Worm (Caenorhabditis elegans) whole organism, L4/young adult: Measurements from ENCODE around the gene R07C12.3.

ENCODE experiments used
- dao-5 ChIP-seq: sonication (generic microtip); optimal IDR thresholded peaks from 2 replicates; lab custom pipeline; 2016; ENCODE audit warnings: missing genotype, missing genetic modification characterization, moderate library complexity, missing compliant biosample characterization
- him-1 ChIP-seq: sonication (generic microtip); optimal IDR thresholded peaks from 2 replicates; lab custom pipeline; 2016; ENCODE audit warnings: missing genotype, missing genetic modification reagents, missing genetic modification characterization, missing compliant biosample characterization

- no peak for TF ChIP-seq him-1 (tag; lab: Kevin White, UChicago)
- no peak for TF ChIP-seq dao-5 (tag; lab: Kevin White, UChicago)
These were observed 7.3 kb downstream of the R07C12.3 start, which contains the start of the genes K08D10.10 and R07C12.1 for ce11 chrIV:4152143-4152542.
